Worm (Caenorhabditis elegans) whole organism, L3 larva: ENCODE data around the gene F45G2.9.

Experiments used
- ZK546.5 ChIP-seq: sonication (generic microtip); optimal IDR thresholded peaks from 2 replicates; lab custom pipeline; 2017; ENCODE audit warnings: missing biosample characterization, missing genetic modification characterization
- ceh-16 ChIP-seq: sonication (generic microtip); optimal IDR thresholded peaks from 2 replicates; lab custom pipeline; 2017; ENCODE audit warnings: missing biosample characterization, missing genetic modification characterization
- elt-3 ChIP-seq, 3 experiments: fragments of 150-350 bp in 1 of 3; sonication (generic microtip) in 2 of 3; optimal IDR thresholded peaks; 2 replicates in 2 of 3; 4 replicates in 1 of 3; lab custom pipeline; 2014 to 2017; ENCODE audit warnings: missing biosample characterization in 3 of 3, missing genetic modification characterization in 3 of 3
- fkh-10 ChIP-seq: sonication (generic microtip); optimal IDR thresholded peaks from 2 replicates; lab custom pipeline; 2017; ENCODE audit warnings: missing biosample characterization, missing genetic modification reagents, missing genetic modification characterization
- nhr-23 ChIP-seq: fragments of 150-350 bp; optimal IDR thresholded peaks from 2 replicates; lab custom pipeline; 2014; ENCODE audit warnings: missing biosample characterization, missing genetic modification reagents, missing genetic modification characterization
- nhr-25 ChIP-seq: sonication (generic microtip); optimal IDR thresholded peaks from 2 replicates; lab custom pipeline; 2017; ENCODE audit warnings: missing biosample characterization, missing genetic modification characterization
- nhr-77 ChIP-seq: fragments of 150-350 bp; optimal IDR thresholded peaks from 2 replicates; lab custom pipeline; 2014; ENCODE audit warnings: missing biosample characterization, missing genetic modification characterization
- tbx-2 ChIP-seq: sonication (generic microtip); optimal IDR thresholded peaks from 2 replicates; lab custom pipeline; 2016; ENCODE audit warnings: mild to moderate bottlenecking, missing genetic modification characterization, missing compliant biosample characterization
- unc-39 ChIP-seq: sonication (generic microtip); optimal IDR thresholded peaks from 4 replicates; lab custom pipeline; 2017; ENCODE audit warnings: missing biosample characterization, missing genetic modification characterization
- unc-62 ChIP-seq: fragments of 150-350 bp; sonication (generic microtip); optimal IDR thresholded peaks from 4 replicates; lab custom pipeline; 2014; ENCODE audit warnings: missing biosample characterization, missing genetic modification reagents, missing genetic modification characterization
- zag-1 ChIP-seq: fragments of 150-350 bp; optimal IDR thresholded peaks from 2 replicates; lab custom pipeline; 2014; ENCODE audit warnings: missing biosample characterization, missing genetic modification characterization
- ztf-11 ChIP-seq: fragments of 150-350 bp; optimal IDR thresholded peaks from 2 replicates; lab custom pipeline; 2014; ENCODE audit warnings: missing biosample characterization, missing genetic modification characterization

DNA sequence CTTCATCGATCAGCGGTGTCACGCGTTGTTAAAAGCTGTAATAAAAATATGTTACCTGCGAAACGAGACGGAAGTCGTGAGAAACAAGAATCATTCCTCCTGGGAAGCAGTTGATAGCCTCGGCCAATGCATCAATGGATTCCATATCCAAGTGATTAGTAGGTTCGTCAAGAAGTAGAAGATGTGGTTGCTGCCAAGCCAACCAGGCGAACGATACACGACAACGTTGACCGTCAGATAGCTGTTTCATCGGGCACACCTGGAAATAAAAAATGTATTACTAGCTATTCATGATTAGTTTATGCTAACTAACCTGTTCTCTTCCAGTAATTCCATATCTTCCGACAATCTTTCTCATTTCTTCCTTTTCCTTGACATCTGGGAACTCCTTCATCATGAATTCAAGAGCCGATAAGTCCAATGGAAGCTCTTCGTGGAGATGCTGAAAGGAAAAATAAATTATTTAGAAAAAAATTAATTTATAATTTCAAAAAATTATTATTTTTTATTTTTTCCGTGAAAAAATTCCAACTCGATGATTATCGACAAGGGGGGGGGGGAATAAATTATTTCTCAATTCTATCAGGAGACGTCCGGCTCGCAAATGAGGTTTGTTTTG lies 22.3 kb upstream of the F45G2.9 start, which contains the start of gene tag-164:
- TF ChIP-seq elt-3 (tag; optimal IDR thresholded peaks at IDR 0.05; lab: Kevin White, UChicago) (no peak), ztf-11 (tag; lab: Kevin White, UChicago) (no peak), fkh-10 (GFP tag; lab: Kevin White, UChicago) (no peak), tbx-2 (no peak), nhr-25 (tag; lab: Kevin White, UChicago) (no peak), unc-62 (GFP tag; lab: Kevin White, UChicago) (no peak), ceh-16 (tag; lab: Kevin White, UChicago) (no peak), unc-39 (tag; lab: Kevin White, UChicago) (no peak), zag-1 (tag; lab: Kevin White, UChicago) (no peak), nhr-77 (tag; lab: Kevin White, UChicago) (no peak), ZK546.5 (tag; lab: Kevin White, UChicago) (no peak), nhr-23 (tag; lab: Kevin White, UChicago) (no peak)
